Worm (Caenorhabditis elegans): ENCODE data around the gene nspe-8.

The nspe-8 gene

ce11 chrII:12620764-12621163 lies 994 bp downstream of the nspe-8 start, which contains the start of gene nspe-1:
TSS of gene nspe-1 (minus strand) at chrII:12620864.
- no peak for TF ChIP-seq pes-1 (GFP tag; IDR thresholded peaks at IDR 0.05)
- no peak for TF ChIP-seq flt-1 (GFP tag; IDR thresholded peaks at IDR 0.05)
- no peak for TF ChIP-seq tra-4 (tag; optimal IDR thresholded peaks at IDR 0.05)
- TF ChIP-seq ceh-36 (tag; optimal IDR thresholded peaks at IDR 0.05), result no peak
- TF ChIP-seq ets-7 (tag; optimal IDR thresholded peaks at IDR 0.05), result no peak

- TF ChIP-seq tbx-37 (GFP tag; conservative IDR thresholded peaks at IDR 0.05) (no peak), tra-4 (tag; optimal IDR thresholded peaks at IDR 0.05) (no peak)
These were observed 2.5 kb downstream of the nspe-8 start, which contains the start of gene nspe-2 for ce11 chrII:12619288-12619687. TSS of gene nspe-2 (minus strand) at chrII:12619388.

ce11 chrII:12617586-12617985 lies 4.2 kb downstream of the nspe-8 start, which contains the start of gene nspe-3:
TSS of gene nspe-3 (plus strand) at chrII:12617886.
- TF ChIP-seq pes-1 (GFP tag; IDR thresholded peaks at IDR 0.05) (no peak), hmg-4 (GFP tag; optimal IDR thresholded peaks at IDR 0.05) (no peak), tra-4 (tag; optimal IDR thresholded peaks at IDR 0.05) (no peak), ceh-36 (tag; optimal IDR thresholded peaks at IDR 0.05) (no peak), scrt-1 (GFP tag; IDR thresholded peaks at IDR 0.05) (no peak), flt-1 (GFP tag; IDR thresholded peaks at IDR 0.05) (no peak), tbx-11 (GFP tag; IDR thresholded peaks at IDR 0.05) (no peak), ceh-13 (GFP tag; optimal IDR thresholded peaks at IDR 0.05) (no peak), hnd-1 (tag; optimal IDR thresholded peaks at IDR 0.05) (no peak), ets-7 (tag; optimal IDR thresholded peaks at IDR 0.05) (no peak), B0310.2 (tag; optimal IDR thresholded peaks at IDR 0.05) (no peak)

ce11 chrII:12616081-12616480 lies 5.7 kb downstream of the nspe-8 start, which contains the start of gene nspe-6:
TSS of gene nspe-6 (minus strand) at chrII:12616181.
- TF ChIP-seq hnd-1 (tag; optimal IDR thresholded peaks at IDR 0.05), result no peak
- TF ChIP-seq tra-4 (tag; optimal IDR thresholded peaks at IDR 0.05), result no peak
- no peak for TF ChIP-seq hmbx-1 (tag; optimal IDR thresholded peaks at IDR 0.05)
- no peak for TF ChIP-seq ets-7 (tag; optimal IDR thresholded peaks at IDR 0.05)
- TF ChIP-seq sea-1 (GFP tag; conservative IDR thresholded peaks at IDR 0.05), result no peak
- no peak for TF ChIP-seq tbx-37 (GFP tag; conservative IDR thresholded peaks at IDR 0.05)
- TF ChIP-seq scrt-1 (GFP tag; IDR thresholded peaks at IDR 0.05), result no peak
- no peak for TF ChIP-seq B0310.2 (tag; optimal IDR thresholded peaks at IDR 0.05)
- TF ChIP-seq ama-1 (optimal IDR thresholded peaks at IDR 0.05), result no peak
- TF ChIP-seq flt-1 (GFP tag; IDR thresholded peaks at IDR 0.05), result no peak
- TF ChIP-seq ceh-36 (tag; optimal IDR thresholded peaks at IDR 0.05), result no peak
- TF ChIP-seq ceh-13 (GFP tag; optimal IDR thresholded peaks at IDR 0.05), result no peak

- TF ChIP-seq tbx-11 (GFP tag; IDR thresholded peaks at IDR 0.05), result no peak
- no peak for TF ChIP-seq tra-4 (tag; optimal IDR thresholded peaks at IDR 0.05)
- no peak for TF ChIP-seq sea-1 (GFP tag; conservative IDR thresholded peaks at IDR 0.05)
- no peak for TF ChIP-seq F13C5.2 (tag; optimal IDR thresholded peaks at IDR 0.05)
- TF ChIP-seq aly-1 (tag; optimal IDR thresholded peaks at IDR 0.05), result no peak
- TF ChIP-seq hmg-4 (GFP tag; optimal IDR thresholded peaks at IDR 0.05), result no peak
- TF ChIP-seq scrt-1 (GFP tag; IDR thresholded peaks at IDR 0.05), result no peak
- no peak for TF ChIP-seq flt-1 (GFP tag; IDR thresholded peaks at IDR 0.05)
- TF ChIP-seq ceh-13 (GFP tag; optimal IDR thresholded peaks at IDR 0.05), result no peak
These were observed 6.3 kb downstream of the nspe-8 start for ce11 chrII:12615413-12615812.

ce11 chrII:12612218-12612617 lies 9.5 kb downstream of the nspe-8 start, which contains the start of gene nspe-4:
TSS of gene nspe-4 (plus strand) at chrII:12612518.
- TF ChIP-seq tbx-37 (GFP tag; conservative IDR thresholded peaks at IDR 0.05) (no peak), ceh-13 (GFP tag; optimal IDR thresholded peaks at IDR 0.05) (no peak), F13C5.2 (tag; optimal IDR thresholded peaks at IDR 0.05) (no peak), ama-1 (optimal IDR thresholded peaks at IDR 0.05) (no peak), ets-7 (tag; optimal IDR thresholded peaks at IDR 0.05) (no peak)

ce11 chrII:12608653-12609052 lies 13.1 kb downstream of the nspe-8 start, which contains the start of gene Y38E10A.9:
TSS of gene Y38E10A.9 (plus strand) at chrII:12608953.
- TF ChIP-seq tra-4 (tag; optimal IDR thresholded peaks at IDR 0.05) (no peak), ceh-36 (tag; optimal IDR thresholded peaks at IDR 0.05) (no peak), hnd-1 (tag; optimal IDR thresholded peaks at IDR 0.05) (no peak)

- TF ChIP-seq hmbx-1 (tag; optimal IDR thresholded peaks at IDR 0.05) (no peak), hmg-4 (GFP tag; optimal IDR thresholded peaks at IDR 0.05) (no peak), B0310.2 (tag; optimal IDR thresholded peaks at IDR 0.05) (no peak), pes-1 (GFP tag; IDR thresholded peaks at IDR 0.05) (no peak), ceh-13 (GFP tag; optimal IDR thresholded peaks at IDR 0.05) (no peak), tbx-37 (GFP tag; conservative IDR thresholded peaks at IDR 0.05) (no peak), tra-4 (tag; optimal IDR thresholded peaks at IDR 0.05) (no peak), ama-1 (optimal IDR thresholded peaks at IDR 0.05) (no peak), scrt-1 (GFP tag; IDR thresholded peaks at IDR 0.05) (no peak)
These were observed 14.9 kb downstream of the nspe-8 start, which contains the start of gene Y38E10A.8 for ce11 chrII:12606900-12607299. TSS of gene Y38E10A.8 (plus strand) at chrII:12607200.

ce11 chrII:12606108-12606507 lies 15.7 kb downstream of the nspe-8 start:
- TF ChIP-seq tbx-37 (GFP tag; conservative IDR thresholded peaks at IDR 0.05) (no peak), scrt-1 (GFP tag; IDR thresholded peaks at IDR 0.05) (no peak), tra-4 (tag; optimal IDR thresholded peaks at IDR 0.05) (no peak), hmbx-1 (tag; optimal IDR thresholded peaks at IDR 0.05) (no peak), ets-7 (tag; optimal IDR thresholded peaks at IDR 0.05) (no peak), tbx-11 (GFP tag; IDR thresholded peaks at IDR 0.05) (no peak; the same call in 1 of the 2 replicates), ama-1 (optimal IDR thresholded peaks at IDR 0.05) (no peak), B0310.2 (tag; optimal IDR thresholded peaks at IDR 0.05) (no peak), ceh-36 (tag; optimal IDR thresholded peaks at IDR 0.05) (no peak), sea-1 (GFP tag; conservative IDR thresholded peaks at IDR 0.05) (no peak), hnd-1 (tag; optimal IDR thresholded peaks at IDR 0.05) (no peak), F13C5.2 (tag; optimal IDR thresholded peaks at IDR 0.05) (no peak), hmg-4 (GFP tag; optimal IDR thresholded peaks at IDR 0.05) (no peak), ceh-13 (GFP tag; optimal IDR thresholded peaks at IDR 0.05) (no peak), flt-1 (GFP tag; IDR thresholded peaks at IDR 0.05) (no peak), aly-1 (tag; optimal IDR thresholded peaks at IDR 0.05) (no peak), pes-1 (GFP tag; IDR thresholded peaks at IDR 0.05) (no peak)

Data from whole organism, early embryonic.